Fruit fly (Drosophila melanogaster) whole organism, wandering third instar larva: ENCODE measurements around the gene CG3224.

ENCODE experiments used
- Abd-B ChIP-seq: fragments of >200 bp; optimal IDR thresholded peaks from 2 replicates; lab custom pipeline; 2017; ENCODE audit warnings: missing biosample characterization, missing genetic modification characterization
- CG9705 ChIP-seq: fragments of 200-800 bp; sonication (Bioruptor generic); optimal IDR thresholded peaks from 2 replicates; lab custom pipeline; 2018; ENCODE audit warnings: missing biosample characterization, mild to moderate bottlenecking, missing genetic modification characterization
- GATAd ChIP-seq: sonication (Bioruptor generic); optimal IDR thresholded peaks from 2 replicates; lab custom pipeline; 2016; ENCODE audit warnings: missing biosample characterization, missing genetic modification characterization
- HLH106 ChIP-seq: fragments of 200-800 bp; optimal IDR thresholded peaks from 3 replicates; lab custom pipeline; 2019; ENCODE audit warnings: missing biosample characterization, mild to moderate bottlenecking, missing genetic modification characterization, moderate library complexity
- Hnf4 ChIP-seq: fragments of 200-800 bp; sonication (Bioruptor generic); optimal IDR thresholded peaks from 2 replicates; lab custom pipeline; 2016; ENCODE audit warnings: missing biosample characterization, mild to moderate bottlenecking, missing genetic modification characterization
- Hr78 ChIP-seq: fragments of >200 bp; optimal IDR thresholded peaks from 2 replicates; lab custom pipeline; 2017; ENCODE audit warnings: missing biosample characterization, missing genetic modification characterization
- Hr83 ChIP-seq: fragments of 200-300 bp; sonication (Bioruptor generic); optimal IDR thresholded peaks from 2 replicates; lab custom pipeline; 2016; ENCODE audit warnings: missing biosample characterization, mild to moderate bottlenecking, missing genetic modification characterization, moderate library complexity; ENCODE audit not compliant: poor library complexity, severe bottlenecking
- Jra ChIP-seq: sonication (Bioruptor generic); optimal IDR thresholded peaks from 2 replicates; lab custom pipeline; 2016; ENCODE audit warnings: missing biosample characterization, missing genetic modification characterization
- Mio ChIP-seq: sonication (Bioruptor generic); optimal IDR thresholded peaks from 2 replicates; lab custom pipeline; 2016; ENCODE audit warnings: missing biosample characterization, missing genetic modification characterization
- Myc ChIP-seq: fragments of >200 bp; optimal IDR thresholded peaks from 2 replicates; lab custom pipeline; 2017
- N ChIP-seq: fragments of >200 bp; optimal IDR thresholded peaks from 2 replicates; lab custom pipeline; 2018; ENCODE audit warnings: missing biosample characterization, missing external identifiers, missing genetic modification characterization
- OdsH ChIP-seq: fragments of 200-800 bp; sonication (Bioruptor generic); optimal IDR thresholded peaks from 2 replicates; lab custom pipeline; 2016; ENCODE audit warnings: missing biosample characterization, mild to moderate bottlenecking, missing genetic modification characterization
- Rel ChIP-seq, 2 experiments: fragments of 200-800 bp; sonication (Bioruptor generic) in 1 of 2; optimal IDR thresholded peaks; 2 replicates in 1 of 2; 3 replicates in 1 of 2; lab custom pipeline; 2016 to 2019; ENCODE audit warnings: mild to moderate bottlenecking in 2 of 2, missing biosample characterization in 2 of 2, missing genetic modification characterization in 2 of 2, moderate library complexity in 1 of 2
- Sp1 ChIP-seq: fragments of 200-800 bp; sonication (Bioruptor generic); optimal IDR thresholded peaks from 3 replicates; lab custom pipeline; 2019; ENCODE audit warnings: missing biosample characterization, mild to moderate bottlenecking, missing genetic modification characterization, moderate library complexity
- br ChIP-seq: fragments of 200-800 bp; sonication (Bioruptor generic); optimal IDR thresholded peaks from 2 replicates; lab custom pipeline; 2016; ENCODE audit warnings: missing biosample characterization, missing genetic modification characterization
- brk ChIP-seq: fragments of 200-800 bp; sonication (Bioruptor generic); optimal IDR thresholded peaks from 2 replicates; lab custom pipeline; 2016; ENCODE audit warnings: missing biosample characterization, mild to moderate bottlenecking, missing genetic modification characterization
- dmrt93B ChIP-seq: fragments of 200-800 bp; sonication (Bioruptor generic); optimal IDR thresholded peaks from 2 replicates; lab custom pipeline; 2018; ENCODE audit warnings: missing biosample characterization, mild to moderate bottlenecking, missing genetic modification characterization
- ey ChIP-seq: fragments of 200-800 bp; sonication (Bioruptor generic); optimal IDR thresholded peaks from 2 replicates; lab custom pipeline; 2016; ENCODE audit warnings: missing biosample characterization, missing genetic modification characterization
- foxo ChIP-seq, 2 experiments: fragments of 200-800 bp; sonication (Bioruptor generic); optimal IDR thresholded peaks; 2 replicates in 1 of 2; 3 replicates in 1 of 2; lab custom pipeline; 2016 to 2017; ENCODE audit warnings: missing biosample characterization in 2 of 2, missing genetic modification characterization in 2 of 2
- fru ChIP-seq: fragments of 200-800 bp; sonication (Bioruptor generic); optimal IDR thresholded peaks from 3 replicates; lab custom pipeline; 2016; ENCODE audit warnings: missing biosample characterization, mild to moderate bottlenecking, missing genetic modification characterization
- h ChIP-seq: fragments of 200-800 bp; sonication (Bioruptor generic); optimal IDR thresholded peaks from 3 replicates; lab custom pipeline; 2016; ENCODE audit warnings: missing biosample characterization, mild to moderate bottlenecking, missing genetic modification characterization
- jim ChIP-seq: fragments of 175-275, 200-325 bp; sonication (Bioruptor generic); optimal IDR thresholded peaks from 2 replicates; lab custom pipeline; 2016; ENCODE audit warnings: missing biosample characterization, mild to moderate bottlenecking, missing genetic modification characterization
- lola ChIP-seq: fragments of >200 bp; optimal IDR thresholded peaks from 2 replicates; lab custom pipeline; 2017; ENCODE audit warnings: missing biosample characterization, missing genetic modification characterization
- pan ChIP-seq: fragments of >200 bp; optimal IDR thresholded peaks from 2 replicates; lab custom pipeline; 2017
- psq ChIP-seq: fragments of 200-800 bp; sonication (Bioruptor generic); optimal IDR thresholded peaks from 3 replicates; lab custom pipeline; 2017; ENCODE audit warnings: missing biosample characterization, mild to moderate bottlenecking, missing genetic modification characterization, moderate library complexity
- rgr ChIP-seq: fragments of 200-800 bp; sonication (Bioruptor generic); optimal IDR thresholded peaks from 3 replicates; lab custom pipeline; 2016; ENCODE audit warnings: missing biosample characterization, mild to moderate bottlenecking, missing genetic modification characterization
- sage ChIP-seq: fragments of 200-800 bp; sonication (Bioruptor generic); optimal IDR thresholded peaks from 2 replicates; lab custom pipeline; 2016; ENCODE audit warnings: missing biosample characterization, mild to moderate bottlenecking, missing genetic modification characterization
- sv ChIP-seq: fragments of 200-800 bp; sonication (Bioruptor generic); optimal IDR thresholded peaks from 3 replicates; lab custom pipeline; 2016; ENCODE audit warnings: missing biosample characterization, missing genetic modification characterization
- usp ChIP-seq: fragments of >200 bp; optimal IDR thresholded peaks from 2 replicates; lab custom pipeline; 2017; ENCODE audit warnings: missing biosample characterization, missing genetic modification characterization
- woc ChIP-seq: sonication (Bioruptor generic); optimal IDR thresholded peaks from 2 replicates; lab custom pipeline; 2016; ENCODE audit warnings: missing biosample characterization, mild to moderate bottlenecking, missing genetic modification characterization

CG3224 gene

dm6 chrX:6656023-6656594, 5.2 kb downstream of the CG3224 start (continued):
- TF ChIP-seq Sp1 (GFP tag; lab: Kevin White, UChicago), result peak; percentile 88

dm6 chrX:6654198-6654831, 6.9 kb downstream of the CG3224 start, which contains the start of the genes CG3226 and Cdc7:
Gene CG3226 (minus strand): TSS chrX:6654248.
Gene Cdc7 (plus strand): TSS chrX:6654541.
- TF ChIP-seq OdsH (peak; percentile 64), Sp1 (GFP tag; lab: Kevin White, UChicago) (peak; percentile 76), sage (GFP tag; lab: Kevin White, UChicago) (peak; percentile 6), N (GFP tag; lab: Kevin White, UChicago) (no peak), psq (peak; percentile 53), Hnf4 (no peak), Rel (GFP tag; optimal IDR thresholded peaks at IDR 0.05; lab: Kevin White, UChicago) (no peak), Rel (tag; optimal IDR thresholded peaks at IDR 0.05; lab: Kevin White, UChicago) (peak; percentile 43), rgr (GFP tag; lab: Kevin White, UChicago) (peak; percentile 80), Hr83 (GFP tag; lab: Kevin White, UChicago) (peak; percentile 54), Myc (peak; percentile 15), dmrt93B (GFP tag; lab: Kevin White, UChicago) (peak; percentile 76), Jra (GFP tag; lab: Kevin White, UChicago) (peak; percentile 41), br (GFP tag; lab: Kevin White, UChicago) (peak; percentile 54), brk (GFP tag; lab: Kevin White, UChicago) (no peak), woc (peak; percentile 27), h (GFP tag; lab: Kevin White, UChicago) (peak; percentile 66), sv (GFP tag; lab: Kevin White, UChicago) (no peak), Hr78 (GFP tag; lab: Kevin White, UChicago) (no peak), fru (GFP tag; lab: Kevin White, UChicago) (peak; percentile 100), foxo (GFP tag; optimal IDR thresholded peaks at IDR 0.05; lab: Kevin White, UChicago) (peak in 1 of 2 experiments; percentile 53), ey (GFP tag; lab: Kevin White, UChicago) (no peak), HLH106 (peak; percentile 67), CG9705 (GFP tag; lab: Kevin White, UChicago) (peak; percentile 72)

dm6 chrX:6646846-6647245, 14.4 kb downstream of the CG3224 start:
- TF ChIP-seq brk (GFP tag; lab: Kevin White, UChicago) (no peak), HLH106 (peak; percentile 10), woc (peak; percentile 0), Mio (GFP tag; lab: Kevin White, UChicago) (no peak), psq (no peak), fru (GFP tag; lab: Kevin White, UChicago) (peak; percentile 22), CG9705 (GFP tag; lab: Kevin White, UChicago) (no peak), OdsH (no peak)

- TF ChIP-seq Myc, result no peak
- no peak for TF ChIP-seq Abd-B
- peak; percentile 65 for TF ChIP-seq HLH106
- no peak for TF ChIP-seq usp
- TF ChIP-seq psq, result peak; percentile 37
- peak; percentile 59 for TF ChIP-seq woc
- peak; percentile 61 for TF ChIP-seq Sp1 (GFP tag; lab: Kevin White, UChicago)
- peak in 1 of 2 experiments; percentile 52 for TF ChIP-seq foxo (GFP tag; optimal IDR thresholded peaks at IDR 0.05; lab: Kevin White, UChicago)
- no peak for TF ChIP-seq GATAd (GFP tag; lab: Kevin White, UChicago)
- peak; percentile 52 for TF ChIP-seq OdsH
- no peak for TF ChIP-seq Hr83 (GFP tag; lab: Kevin White, UChicago)
- peak; percentile 69 for TF ChIP-seq fru (GFP tag; lab: Kevin White, UChicago)
- peak; percentile 54 for TF ChIP-seq h (GFP tag; lab: Kevin White, UChicago)
- no peak for TF ChIP-seq Hnf4
- TF ChIP-seq sv (GFP tag; lab: Kevin White, UChicago), result no peak
- TF ChIP-seq br (GFP tag; lab: Kevin White, UChicago), result peak; percentile 44
- TF ChIP-seq lola (GFP tag; lab: Kevin White, UChicago), result no peak
- TF ChIP-seq rgr (GFP tag; lab: Kevin White, UChicago), result peak; percentile 63
- peak; percentile 61 for TF ChIP-seq ey (GFP tag; lab: Kevin White, UChicago)
- TF ChIP-seq N (GFP tag; lab: Kevin White, UChicago), result no peak
- no peak for TF ChIP-seq pan (lab: Kevin White, UChicago)
- no peak for TF ChIP-seq jim (GFP tag; lab: Kevin White, UChicago)
Measured at dm6 chrX:6642593-6643257, 18.5 kb downstream of the CG3224 start.
